Fruit fly (Drosophila melanogaster) whole organism, embryonic: ENCODE data around the gene CG45486.

Experiments
- ATbp ChIP-seq: fragments of 200-800 bp; sonication (Bioruptor generic); optimal IDR thresholded peaks from 2 replicates; lab custom pipeline; 2017; ENCODE audit warnings: missing biosample characterization, mild to moderate bottlenecking, missing genetic modification characterization, missing genetic modification reagents
- Bdp1 ChIP-seq: fragments of 200-800 bp; sonication (Bioruptor generic); optimal IDR thresholded peaks from 3 replicates; lab custom pipeline; 2016; ENCODE audit warnings: missing biosample characterization, missing genetic modification characterization
- CG10321 ChIP-seq: fragments of 200-800 bp; sonication (Bioruptor generic); IDR thresholded peaks from 2 replicates; pipeline ENCODE4 v1.3.6; 2022; ENCODE audit warnings: missing biosample characterization, missing genetic modification characterization
- CG10565 ChIP-seq: fragments of 200-800 bp; sonication (Bioruptor generic); optimal IDR thresholded peaks from 3 replicates; lab custom pipeline; 2016; ENCODE audit warnings: missing biosample characterization, mild to moderate bottlenecking, missing genetic modification characterization
- CG10979 ChIP-seq: fragments of 200-800 bp; sonication (Bioruptor generic); optimal IDR thresholded peaks from 2 replicates; lab custom pipeline; 2018; ENCODE audit warnings: missing biosample characterization, mild to moderate bottlenecking, missing genetic modification characterization, moderate library complexity
- CG11696 ChIP-seq: fragments of 200-800 bp; sonication (Bioruptor generic); IDR thresholded peaks from 2 replicates; pipeline ENCODE4 v1.3.6; 2022; ENCODE audit warnings: missing biosample characterization, missing genetic modification characterization
- CG12769 ChIP-seq: fragments of 200-800 bp; sonication (Bioruptor generic); optimal IDR thresholded peaks from 2 replicates; lab custom pipeline; 2019; ENCODE audit warnings: missing biosample characterization, mild to moderate bottlenecking, missing genetic modification characterization, moderate library complexity
- CG13424 ChIP-seq: fragments of 200-800 bp; sonication (Bioruptor generic); optimal IDR thresholded peaks from 2 replicates; lab custom pipeline; 2019; ENCODE audit warnings: missing biosample characterization, mild to moderate bottlenecking, missing genetic modification characterization, moderate library complexity
- CG14860 ChIP-seq: fragments of 200-800 bp; sonication (Bioruptor generic); IDR thresholded peaks from 3 replicates; pipeline ENCODE4 v1.3.6; 2022; ENCODE audit warnings: missing biosample characterization, missing genetic modification characterization; ENCODE audit not compliant: partially characterized antibody
- CG17385 ChIP-seq: fragments of 200-800 bp; sonication (Bioruptor generic); optimal IDR thresholded peaks from 3 replicates; lab custom pipeline; 2018; ENCODE audit warnings: missing biosample characterization, mild to moderate bottlenecking, missing genetic modification characterization
- CG17568 ChIP-seq: fragments of 200-800 bp; sonication (Bioruptor generic); optimal IDR thresholded peaks from 2 replicates; lab custom pipeline; 2018; ENCODE audit warnings: missing biosample characterization, mild to moderate bottlenecking, missing genetic modification characterization, moderate library complexity
- CG18599 ChIP-seq: fragments of 200-800 bp; sonication (Bioruptor generic); optimal IDR thresholded peaks from 3 replicates; lab custom pipeline; 2017; ENCODE audit warnings: missing biosample characterization, missing genetic modification characterization, mild to moderate bottlenecking, moderate library complexity, missing genetic modification reagents
- CG3065 ChIP-seq: fragments of 200-800 bp; sonication (Bioruptor generic); optimal IDR thresholded peaks from 2 replicates; lab custom pipeline; 2016; ENCODE audit warnings: missing biosample characterization, missing genetic modification characterization
- CG6813 ChIP-seq: fragments of 200-800 bp; sonication (Bioruptor generic); optimal IDR thresholded peaks from 2 replicates; lab custom pipeline; 2017; ENCODE audit warnings: missing biosample characterization, missing genetic modification characterization, mild to moderate bottlenecking, moderate library complexity, missing genetic modification reagents
- CG7556 ChIP-seq: fragments of 200-800 bp; sonication (Bioruptor generic); optimal IDR thresholded peaks from 2 replicates; lab custom pipeline; 2017; ENCODE audit warnings: missing biosample characterization, mild to moderate bottlenecking, missing genetic modification characterization
- CoRest ChIP-seq: fragments of 200-800 bp; sonication (Bioruptor generic); optimal IDR thresholded peaks from 3 replicates; lab custom pipeline; 2018; ENCODE audit warnings: missing biosample characterization, mild to moderate bottlenecking, missing genetic modification characterization, moderate library complexity
- Doc3 ChIP-seq: fragments of 200-800 bp; sonication (Bioruptor generic); IDR thresholded peaks from 3 replicates; pipeline ENCODE4 v1.3.6; 2022; ENCODE audit warnings: missing biosample characterization, missing genetic modification characterization; ENCODE audit not compliant: partially characterized antibody
- Dp ChIP-seq: fragments of 200-800 bp; sonication (Bioruptor generic); optimal IDR thresholded peaks from 2 replicates; lab custom pipeline; 2018; ENCODE audit warnings: missing biosample characterization, mild to moderate bottlenecking, missing genetic modification characterization, moderate library complexity
- Eip74EF ChIP-seq, 2 experiments: fragments of 200-800 bp in 1 of 2; fragments of >200 bp in 1 of 2; sonication (Bioruptor generic) in 1 of 2; optimal IDR thresholded peaks; 2 replicates each; lab custom pipeline; 2017 to 2019; ENCODE audit warnings: missing biosample characterization in 2 of 2, missing genetic modification characterization in 2 of 2, mild to moderate bottlenecking in 1 of 2, moderate library complexity in 1 of 2
- Ets65A ChIP-seq: fragments of 200-800 bp; sonication (Bioruptor generic); peaks from one replicate; lab custom pipeline; 2016; ENCODE audit warnings: missing biosample characterization, missing genetic modification characterization
- Kr ChIP-seq: fragments of 200-800 bp; sonication (Bioruptor generic); optimal IDR thresholded peaks from 2 replicates; lab custom pipeline; 2017; ENCODE audit warnings: missing biosample characterization, mild to moderate bottlenecking, missing genetic modification characterization
- Med ChIP-seq: fragments of 200-800 bp; sonication (Bioruptor generic); peaks from one replicate; lab custom pipeline; 2016; ENCODE audit warnings: missing biosample characterization, missing genetic modification characterization, mild to moderate bottlenecking, inconsistent platforms, moderate library complexity
- Ptx1 ChIP-seq: fragments of 200-800 bp; sonication (Bioruptor generic); IDR thresholded peaks from 2 replicates; pipeline ENCODE4 v1.3.6; 2022; ENCODE audit warnings: missing biosample characterization, missing genetic modification characterization
- Xrp1 ChIP-seq: fragments of 200-800 bp; sonication (Bioruptor generic); IDR thresholded peaks from 2 replicates; pipeline ENCODE4 v1.3.6; 2022; ENCODE audit warnings: missing biosample characterization, missing genetic modification characterization
- cg ChIP-seq: fragments of 200-800 bp; sonication (Bioruptor generic); optimal IDR thresholded peaks from 3 replicates; lab custom pipeline; 2019; ENCODE audit warnings: missing biosample characterization, mild to moderate bottlenecking, missing genetic modification characterization, moderate library complexity
- chinmo ChIP-seq: fragments of 200-800 bp; sonication (Bioruptor generic); IDR thresholded peaks from 4 replicates; pipeline ENCODE4 v1.3.6; 2022; ENCODE audit warnings: missing biosample characterization, missing genetic modification characterization; ENCODE audit not compliant: partially characterized antibody
- danr ChIP-seq: fragments of 200-800 bp; sonication (Bioruptor generic); IDR thresholded peaks from 2 replicates; pipeline ENCODE4 v1.3.6; 2022; ENCODE audit warnings: missing biosample characterization, missing genetic modification characterization
- dysf ChIP-seq: fragments of 200-800 bp; sonication (Bioruptor generic); IDR thresholded peaks from 3 replicates; pipeline ENCODE4 v1.3.6; 2022; ENCODE audit warnings: missing biosample characterization, missing genetic modification characterization
- gcm ChIP-seq: fragments of 200-800 bp; sonication (Bioruptor generic); optimal IDR thresholded peaks from 2 replicates; lab custom pipeline; 2019; ENCODE audit warnings: missing biosample characterization, mild to moderate bottlenecking, missing genetic modification characterization, moderate library complexity
- h ChIP-seq: fragments of >200 bp; optimal IDR thresholded peaks from 2 replicates; lab custom pipeline; 2017
- nerfin-1 ChIP-seq: fragments of 200-800 bp; sonication (Bioruptor generic); optimal IDR thresholded peaks from 3 replicates; lab custom pipeline; 2019; ENCODE audit warnings: missing biosample characterization, mild to moderate bottlenecking, missing genetic modification characterization, moderate library complexity
- p53 ChIP-seq: fragments of 200-800 bp; sonication (Bioruptor generic); optimal IDR thresholded peaks from 2 replicates; lab custom pipeline; 2016; ENCODE audit warnings: missing biosample characterization, missing genetic modification characterization
- pros ChIP-seq: fragments of 200-800 bp; sonication (Bioruptor generic); optimal IDR thresholded peaks from 3 replicates; lab custom pipeline; 2019; ENCODE audit warnings: missing biosample characterization, mild to moderate bottlenecking, missing genetic modification characterization, moderate library complexity
- scrt ChIP-seq: fragments of 200-800 bp; sonication (Bioruptor generic); optimal IDR thresholded peaks from 2 replicates; lab custom pipeline; 2018; ENCODE audit warnings: missing biosample characterization, mild to moderate bottlenecking, missing genetic modification characterization, moderate library complexity
- sd ChIP-seq: fragments of 200-800 bp; sonication (Bioruptor generic); optimal IDR thresholded peaks from 3 replicates; lab custom pipeline; 2018; ENCODE audit warnings: missing biosample characterization, mild to moderate bottlenecking, missing genetic modification characterization, moderate library complexity
- sens ChIP-seq: fragments of 200-800 bp; sonication (Bioruptor generic); peaks from one replicate; lab custom pipeline; 2016; ENCODE audit warnings: missing biosample characterization, missing genetic modification characterization
- sr ChIP-seq: fragments of 200-800 bp; sonication (Bioruptor generic); IDR thresholded peaks from 3 replicates; pipeline ENCODE4 v1.3.6; 2022; ENCODE audit warnings: missing biosample characterization, missing genetic modification characterization
- tll ChIP-seq, 2 experiments: fragments of 200-800 bp in 1 of 2; fragments of >200 bp in 1 of 2; sonication (Bioruptor generic) in 1 of 2; optimal IDR thresholded peaks; 2 replicates each; lab custom pipeline; 2017 to 2019; ENCODE audit warnings: missing biosample characterization in 2 of 2, missing genetic modification characterization in 2 of 2, mild to moderate bottlenecking in 1 of 2, moderate library complexity in 1 of 2
- tup ChIP-seq: fragments of 200-800 bp; sonication (Bioruptor generic); optimal IDR thresholded peaks from 2 replicates; lab custom pipeline; 2016; ENCODE audit warnings: missing biosample characterization, mild to moderate bottlenecking, missing genetic modification characterization, moderate library complexity
- vvl ChIP-seq: fragments of 200-800 bp; sonication (Bioruptor generic); IDR thresholded peaks from 2 replicates; pipeline ENCODE4 v1.3.6; 2022; ENCODE audit warnings: missing biosample characterization, missing genetic modification characterization

CG45486 gene

DNA sequence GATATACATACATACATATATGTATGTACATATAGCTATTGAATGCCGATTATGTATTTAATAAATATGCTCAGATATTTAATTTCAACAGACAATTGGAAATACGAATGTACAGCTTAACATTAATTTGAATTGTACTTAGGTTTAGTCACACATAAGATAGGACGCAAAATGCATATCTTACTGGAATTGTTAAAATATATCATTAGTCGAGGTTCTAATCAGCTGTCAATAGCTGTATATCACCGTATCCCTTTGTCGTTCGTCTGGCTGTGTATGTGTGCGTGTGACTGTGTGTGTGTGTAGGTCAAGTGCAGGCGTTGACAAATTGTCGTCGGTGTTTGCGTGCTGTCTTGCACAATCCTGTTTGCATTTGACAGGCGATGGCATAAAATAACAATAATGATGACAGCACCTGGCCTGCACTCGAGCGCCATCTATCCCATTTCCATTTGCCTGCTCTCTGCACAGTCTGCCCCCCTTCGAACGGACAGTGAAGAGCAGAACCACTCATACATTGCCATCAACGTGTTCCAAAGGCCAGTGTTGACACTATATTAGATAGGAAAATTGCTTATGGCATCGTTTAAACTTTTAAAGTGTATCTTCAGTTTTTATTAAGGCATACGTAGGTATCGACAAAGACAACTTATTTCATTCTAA, 12.5 kb downstream of the CG45486 start (continued):
- TF ChIP-seq CG18599 (GFP tag; lab: Kevin White, UChicago) (no peak), CG10979 (peak; percentile 18), CoRest (no peak), p53 (GFP tag; lab: Kevin White, UChicago) (peak; percentile 68), CG6813 (GFP tag; lab: Kevin White, UChicago) (no peak), CG11696 (GFP tag; lab: Robert Waterston, UW) (peak; percentile 77), tup (GFP tag; lab: Kevin White, UChicago) (no peak), cg (peak; percentile 20), CG17385 (peak; percentile 16), sens (GFP tag; lab: Kevin White, UChicago) (peak; percentile 58), tll (GFP tag; optimal IDR thresholded peaks at IDR 0.05; lab: Kevin White, UChicago) (peak in 1 of 2 experiments; percentile 56), ATbp (no peak), Xrp1 (GFP tag; lab: Robert Waterston, UW) (peak; percentile 42; the same call in 1 of the 2 replicates), h (lab: Kevin White, UChicago) (no peak)
- TF ChIP-seq, all 482 proteins: peak for 30

DNA sequence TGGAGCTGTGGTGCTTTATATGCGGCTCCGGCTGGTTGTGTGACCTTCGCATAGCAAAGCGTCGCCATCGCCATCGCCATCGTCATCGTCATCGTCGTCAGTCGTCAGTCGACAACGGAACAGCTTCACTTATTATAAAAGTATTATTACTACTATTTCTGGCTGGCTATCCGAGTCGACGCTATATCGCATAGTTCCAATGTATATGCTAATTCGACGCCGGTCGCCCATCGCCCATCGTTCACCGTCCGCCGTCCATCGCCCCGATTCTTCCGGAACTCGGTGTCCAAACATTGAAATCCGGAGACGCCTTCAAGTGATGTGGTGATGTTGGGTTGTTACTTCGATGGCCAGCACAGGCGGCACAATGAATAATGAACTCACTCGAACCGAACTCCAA, 17.8 kb downstream of the CG45486 start:
- TF ChIP-seq Dp (no peak), CG12769 (tag; lab: Kevin White, UChicago) (peak; percentile 67), sd (peak; percentile 78), Doc3 (GFP tag; lab: Robert Waterston, UW) (no peak), Med (GFP tag; lab: Kevin White, UChicago) (peak; percentile 51), sr (GFP tag; lab: Robert Waterston, UW) (0 out of 3 replicates have a peak, but pooled peaks have one; percentile 21), CG10321 (GFP tag; lab: Robert Waterston, UW) (no peak), Eip74EF (GFP tag; optimal IDR thresholded peaks at IDR 0.05; lab: Kevin White, UChicago) (peak in 1 of 2 experiments; percentile 51), chinmo (GFP tag; lab: Robert Waterston, UW) (0 out of 4 replicates have a peak, but pooled peaks have one; percentile 50), vvl (GFP tag; lab: Robert Waterston, UW) (peak; percentile 38; the same call in 1 of the 2 replicates)

dm6 chrX:19890010-19890665, 19.8 kb downstream of the CG45486 start, which contains the start of gene amn:
Gene amn, minus strand, starts transcription at chrX:19890060.
- TF ChIP-seq pros (GFP tag; lab: Kevin White, UChicago) (peak; percentile 12), CG14860 (GFP tag; lab: Robert Waterston, UW) (no peak), gcm (GFP tag; lab: Kevin White, UChicago) (peak; percentile 19), CG7556 (GFP tag; lab: Kevin White, UChicago) (no peak), Bdp1 (GFP tag; lab: Kevin White, UChicago) (no peak), CG3065 (GFP tag; lab: Kevin White, UChicago) (no peak), CG10565 (GFP tag; lab: Kevin White, UChicago) (no peak), Ptx1 (GFP tag; lab: Robert Waterston, UW) (no peak), cg (peak; percentile 49), Ets65A (GFP tag; lab: Kevin White, UChicago) (no peak), CG17568 (GFP tag; lab: Kevin White, UChicago) (no peak), danr (GFP tag; lab: Robert Waterston, UW) (no peak), scrt (GFP tag; lab: Kevin White, UChicago) (peak; percentile 59), CG13424 (tag; lab: Kevin White, UChicago) (no peak), nerfin-1 (tag; lab: Kevin White, UChicago) (peak; percentile 65), Kr (GFP tag; lab: Kevin White, UChicago) (peak; percentile 53), dysf (GFP tag; lab: Robert Waterston, UW) (no peak)
